Fruit fly (Drosophila melanogaster) whole organism, embryonic: ENCODE measurements around the gene CG14903.
A peak's percentile ranks its signal among the peaks of the same experiment; 100 is the strongest.

Source experiments
- Atf-2 ChIP-seq: fragments of 200-800 bp; sonication (Bioruptor generic); optimal IDR thresholded peaks from 2 replicates; lab custom pipeline; 2016; ENCODE audit warnings: missing biosample characterization, missing genetic modification characterization
- B-H1 ChIP-seq: fragments of 200-800 bp; sonication (Bioruptor generic); IDR thresholded peaks from 3 replicates; pipeline ENCODE4 v1.3.6; 2022; ENCODE audit warnings: missing biosample characterization, missing genetic modification characterization
- Blimp-1 ChIP-seq: fragments of 200-800 bp; sonication (Bioruptor generic); optimal IDR thresholded peaks from 3 replicates; lab custom pipeline; 2018; ENCODE audit warnings: missing biosample characterization, missing genetic modification characterization, mild to moderate bottlenecking, moderate library complexity, missing genetic modification reagents
- CG12219 ChIP-seq: fragments of 200-800 bp; sonication (Bioruptor generic); optimal IDR thresholded peaks from 3 replicates; lab custom pipeline; 2018; ENCODE audit warnings: missing biosample characterization, mild to moderate bottlenecking, missing genetic modification characterization
- CG13624 ChIP-seq: fragments of 200-800 bp; sonication (Bioruptor generic); optimal IDR thresholded peaks from 2 replicates; lab custom pipeline; 2016; ENCODE audit warnings: missing biosample characterization, missing genetic modification characterization
- CG1603 ChIP-seq: fragments of 200-800 bp; sonication (Bioruptor generic); optimal IDR thresholded peaks from 2 replicates; lab custom pipeline; 2019; ENCODE audit warnings: missing biosample characterization, mild to moderate bottlenecking, missing genetic modification characterization, moderate library complexity
- CG17328 ChIP-seq: fragments of 200-800 bp; sonication (Bioruptor generic); IDR thresholded peaks from 2 replicates; pipeline ENCODE4 v1.3.6; 2022; ENCODE audit warnings: missing biosample characterization, missing genetic modification characterization
- CG17568 ChIP-seq: fragments of 200-800 bp; sonication (Bioruptor generic); optimal IDR thresholded peaks from 2 replicates; lab custom pipeline; 2018; ENCODE audit warnings: missing biosample characterization, mild to moderate bottlenecking, missing genetic modification characterization, moderate library complexity
- CG3995 ChIP-seq: fragments of 200-800 bp; sonication (Bioruptor generic); optimal IDR thresholded peaks from 3 replicates; lab custom pipeline; 2016; ENCODE audit warnings: missing biosample characterization, missing genetic modification characterization
- CG4360 ChIP-seq: fragments of 200-800 bp; sonication (Bioruptor generic); IDR thresholded peaks from 2 replicates; pipeline ENCODE4 v1.3.6; 2022; ENCODE audit warnings: missing biosample characterization, missing genetic modification characterization
- CG6654 ChIP-seq: fragments of 200-800 bp; sonication (Bioruptor generic); optimal IDR thresholded peaks from 2 replicates; lab custom pipeline; 2017; ENCODE audit warnings: missing biosample characterization, mild to moderate bottlenecking, missing genetic modification characterization
- CG6854 ChIP-seq: fragments of 200-800 bp; sonication (Bioruptor generic); optimal IDR thresholded peaks from 3 replicates; lab custom pipeline; 2017; ENCODE audit warnings: missing biosample characterization, mild to moderate bottlenecking, missing genetic modification characterization
- CG7786 ChIP-seq: fragments of 200-800 bp; sonication (Bioruptor generic); optimal IDR thresholded peaks from 2 replicates; lab custom pipeline; 2016; ENCODE audit warnings: missing biosample characterization, missing genetic modification characterization
- CG8765 ChIP-seq: fragments of 200-800 bp; sonication (Bioruptor generic); IDR thresholded peaks from 2 replicates; pipeline ENCODE4 v1.3.6; 2022; ENCODE audit warnings: missing biosample characterization, missing genetic modification characterization
- CG9215 ChIP-seq: fragments of 200-800 bp; sonication (Bioruptor generic); IDR thresholded peaks from 2 replicates; pipeline ENCODE4 v1.3.6; 2022; ENCODE audit warnings: missing biosample characterization, missing genetic modification characterization
- CG9932 ChIP-seq: fragments of 200-800 bp; sonication (Bioruptor generic); IDR thresholded peaks from 2 replicates; pipeline ENCODE4 v1.3.6; 2022; ENCODE audit warnings: missing biosample characterization, missing genetic modification characterization
- CoRest ChIP-seq: fragments of 200-800 bp; sonication (Bioruptor generic); optimal IDR thresholded peaks from 3 replicates; lab custom pipeline; 2018; ENCODE audit warnings: missing biosample characterization, mild to moderate bottlenecking, missing genetic modification characterization, moderate library complexity
- Dad ChIP-seq: fragments of 200-800 bp; sonication (Bioruptor generic); optimal IDR thresholded peaks from 3 replicates; lab custom pipeline; 2016; ENCODE audit warnings: missing biosample characterization, missing genetic modification characterization
- Dip2 ChIP-seq: fragments of 200-800 bp; sonication (Bioruptor generic); IDR thresholded peaks from 2 replicates; pipeline ENCODE4 v1.3.6; 2022; ENCODE audit warnings: missing biosample characterization, missing genetic modification characterization
- Doc2 ChIP-seq: fragments of 200-800 bp; sonication (Bioruptor generic); IDR thresholded peaks from 2 replicates; pipeline ENCODE4 v1.3.6; 2022; ENCODE audit warnings: missing biosample characterization, missing genetic modification characterization
- Dp ChIP-seq: fragments of 200-800 bp; sonication (Bioruptor generic); optimal IDR thresholded peaks from 2 replicates; lab custom pipeline; 2018; ENCODE audit warnings: missing biosample characterization, mild to moderate bottlenecking, missing genetic modification characterization, moderate library complexity
- Ets65A ChIP-seq: fragments of 200-800 bp; sonication (Bioruptor generic); peaks from one replicate; lab custom pipeline; 2016; ENCODE audit warnings: missing biosample characterization, missing genetic modification characterization
- H2.0 ChIP-seq: fragments of 200-800 bp; sonication (Bioruptor generic); IDR thresholded peaks from 2 replicates; pipeline ENCODE4 v1.3.6; 2022; ENCODE audit warnings: missing biosample characterization, missing genetic modification characterization
- Hmx ChIP-seq: fragments of 200-800 bp; sonication (Bioruptor generic); optimal IDR thresholded peaks from 2 replicates; lab custom pipeline; 2016; ENCODE audit warnings: missing biosample characterization, missing genetic modification characterization
- Hr39 ChIP-seq: fragments of >200 bp; optimal IDR thresholded peaks from 2 replicates; lab custom pipeline; 2017
- Mad ChIP-seq: fragments of 200-800 bp; sonication (Bioruptor generic); optimal IDR thresholded peaks from 2 replicates; lab custom pipeline; 2016; ENCODE audit warnings: missing biosample characterization, missing genetic modification characterization
- Meics ChIP-seq: fragments of 200-800 bp; sonication (Bioruptor generic); optimal IDR thresholded peaks from 2 replicates; lab custom pipeline; 2017; ENCODE audit warnings: missing biosample characterization, mild to moderate bottlenecking, missing genetic modification characterization
- Mes4 ChIP-seq: fragments of 200-800 bp; sonication (Bioruptor generic); optimal IDR thresholded peaks from 2 replicates; lab custom pipeline; 2016; ENCODE audit warnings: missing biosample characterization, missing genetic modification characterization
- Nf-YC ChIP-seq: fragments of 200-800 bp; optimal IDR thresholded peaks from 3 replicates; lab custom pipeline; 2019; ENCODE audit warnings: missing biosample characterization, mild to moderate bottlenecking, missing genetic modification characterization, moderate library complexity
- Oaz ChIP-seq: fragments of 200-800 bp; sonication (Bioruptor generic); IDR thresholded peaks from 2 replicates; pipeline ENCODE4 v1.3.6; 2022; ENCODE audit warnings: missing biosample characterization, missing genetic modification characterization
- Optix ChIP-seq: fragments of 200-800 bp; sonication (Bioruptor generic); IDR thresholded peaks from 3 replicates; pipeline ENCODE4 v1.3.6; 2022; ENCODE audit warnings: missing biosample characterization, missing genetic modification characterization
- Pdp1 ChIP-seq, 2 experiments: fragments of 200-800 bp; sonication (Bioruptor generic); optimal IDR thresholded peaks; 3 replicates each; lab custom pipeline; 2016; ENCODE audit warnings: missing biosample characterization in 2 of 2, missing genetic modification characterization in 2 of 2, mild to moderate bottlenecking in 1 of 2, moderate library complexity in 1 of 2
- Sox102F ChIP-seq: fragments of 200-800 bp; sonication (Bioruptor generic); optimal IDR thresholded peaks from 2 replicates; lab custom pipeline; 2018; ENCODE audit warnings: missing biosample characterization, mild to moderate bottlenecking, missing genetic modification characterization, moderate library complexity
- Vsx1 ChIP-seq: fragments of 200-800 bp; sonication (Bioruptor generic); optimal IDR thresholded peaks from 2 replicates; lab custom pipeline; 2017; ENCODE audit warnings: missing biosample characterization, mild to moderate bottlenecking, missing genetic modification characterization, missing genetic modification reagents
- bcd ChIP-seq: fragments of 200-800 bp; sonication (Bioruptor generic); optimal IDR thresholded peaks from 2 replicates; lab custom pipeline; 2017; ENCODE audit warnings: missing biosample characterization, mild to moderate bottlenecking, missing genetic modification characterization
- crp ChIP-seq, 2 experiments: fragments of 200-800 bp; sonication (Bioruptor generic); optimal IDR thresholded peaks; 2 replicates in 1 of 2; 3 replicates in 1 of 2; lab custom pipeline; 2017; ENCODE audit warnings: missing biosample characterization in 2 of 2, missing genetic modification characterization in 2 of 2, mild to moderate bottlenecking in 1 of 2, moderate library complexity in 1 of 2
- da ChIP-seq: fragments of 200-800 bp; sonication (Bioruptor generic); optimal IDR thresholded peaks from 2 replicates; lab custom pipeline; 2016; ENCODE audit warnings: missing biosample characterization, missing genetic modification characterization
- dan ChIP-seq: fragments of 200-800 bp; sonication (Bioruptor generic); IDR thresholded peaks from 2 replicates; pipeline ENCODE4 v1.3.6; 2022; ENCODE audit warnings: missing biosample characterization, missing genetic modification characterization
- fru ChIP-seq: fragments of >200 bp; optimal IDR thresholded peaks from 2 replicates; lab custom pipeline; 2017
- fu2 ChIP-seq: fragments of 200-800 bp; sonication (Bioruptor generic); optimal IDR thresholded peaks from 2 replicates; lab custom pipeline; 2016; ENCODE audit warnings: missing biosample characterization, missing genetic modification characterization
- ind ChIP-seq: fragments of 200-800 bp; sonication (Bioruptor generic); optimal IDR thresholded peaks from 3 replicates; lab custom pipeline; 2016; ENCODE audit warnings: missing biosample characterization, missing genetic modification characterization
- jing ChIP-seq: fragments of 200-800 bp; sonication (Bioruptor generic); optimal IDR thresholded peaks from 2 replicates; lab custom pipeline; 2018; ENCODE audit warnings: missing biosample characterization, mild to moderate bottlenecking, missing genetic modification characterization
- kni ChIP-seq: fragments of 200-800 bp; sonication (Bioruptor generic); optimal IDR thresholded peaks from 3 replicates; lab custom pipeline; 2017; ENCODE audit warnings: mild to moderate bottlenecking, missing biosample characterization, missing genetic modification reagents, missing genetic modification characterization
- lov ChIP-seq, 2 experiments: fragments of 200-800 bp in 1 of 2; fragments of >200 bp in 1 of 2; sonication (Bioruptor generic) in 1 of 2; IDR thresholded peaks in 1 of 2; optimal IDR thresholded peaks in 1 of 2; 2 replicates in 1 of 2; 3 replicates in 1 of 2; pipeline versions ENCODE4 v1.3.6 to Lab custom; 2017 to 2022; ENCODE audit warnings: missing biosample characterization in 1 of 2, missing genetic modification characterization in 1 of 2
- luna ChIP-seq: fragments of 200-800 bp; sonication (Bioruptor generic); optimal IDR thresholded peaks from 2 replicates; lab custom pipeline; 2016; ENCODE audit warnings: missing biosample characterization, missing genetic modification characterization
- maf-S ChIP-seq: fragments of 200-800 bp; sonication (Bioruptor generic); optimal IDR thresholded peaks from 2 replicates; lab custom pipeline; 2016; ENCODE audit warnings: missing biosample characterization, missing genetic modification characterization
- pita ChIP-seq: fragments of 200-800 bp; sonication (Bioruptor generic); optimal IDR thresholded peaks from 2 replicates; lab custom pipeline; 2017; ENCODE audit warnings: missing biosample characterization, mild to moderate bottlenecking, missing genetic modification characterization
- pzg ChIP-seq: fragments of 200-800 bp; sonication (Bioruptor generic); optimal IDR thresholded peaks from 3 replicates; lab custom pipeline; 2018; ENCODE audit warnings: missing biosample characterization, mild to moderate bottlenecking, missing genetic modification characterization, moderate library complexity
- sens-2 ChIP-seq: fragments of 200-800 bp; sonication (Bioruptor generic); IDR thresholded peaks from 2 replicates; pipeline ENCODE4 v1.3.6; 2022; ENCODE audit warnings: missing biosample characterization, missing genetic modification characterization
- ssp ChIP-seq: fragments of 200-800 bp; sonication (Bioruptor generic); IDR thresholded peaks from 2 replicates; pipeline ENCODE4 v1.3.6; 2022; ENCODE audit warnings: missing biosample characterization, missing genetic modification characterization
- vfl ChIP-seq: fragments of 200-800 bp; sonication (Bioruptor generic); optimal IDR thresholded peaks from 2 replicates; lab custom pipeline; 2016; ENCODE audit warnings: missing biosample characterization, missing genetic modification characterization

The CG14903 gene

DNA sequence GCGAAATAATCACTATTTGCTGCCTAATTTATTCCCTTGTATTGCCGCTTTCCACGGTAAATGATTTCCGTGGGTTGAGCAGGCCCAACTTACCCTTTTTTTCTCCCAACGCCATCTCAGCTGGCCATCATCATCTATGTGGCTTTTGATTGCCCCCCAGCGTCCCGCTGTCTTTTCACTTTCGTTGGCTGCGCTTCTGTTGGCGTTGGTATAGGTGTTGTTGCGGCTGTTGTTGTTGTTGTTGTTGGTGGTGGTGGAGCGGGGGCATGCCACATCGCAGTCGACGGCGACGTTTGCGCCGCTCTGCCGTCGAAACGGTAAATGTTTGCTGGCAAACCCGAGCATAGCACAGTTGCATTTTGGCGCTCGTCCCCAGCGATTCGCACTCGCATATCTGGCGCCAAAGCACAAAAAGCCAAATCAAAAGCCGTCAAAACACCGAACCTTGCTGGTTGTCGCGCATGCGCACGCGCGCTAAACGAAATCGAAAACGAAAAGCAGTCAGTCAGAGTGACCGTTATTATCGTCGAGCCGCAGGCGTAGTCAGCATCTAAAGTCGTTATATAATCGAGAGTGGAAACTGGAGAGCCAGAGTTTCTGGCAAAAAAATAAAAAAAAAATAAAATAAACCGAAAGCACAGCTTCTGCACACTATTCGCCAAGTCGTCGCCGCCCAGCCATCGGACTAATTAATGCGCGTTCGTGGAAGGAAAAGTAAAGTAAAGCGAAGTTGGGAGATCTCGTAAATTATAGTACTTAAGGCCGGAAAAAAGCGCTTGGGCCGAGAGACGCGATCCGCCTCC, 20.7 kb upstream of the CG14903 start, which contains the start of gene CG14892:
TSS of gene CG14892 (plus strand) at position 359 of the 803 bp plus-strand sequence.
- TF ChIP-seq Blimp-1 (GFP tag; lab: Kevin White, UChicago): peak; percentile 96
- peak; percentile 58 for TF ChIP-seq Ets65A (GFP tag; lab: Kevin White, UChicago)
- no peak for TF ChIP-seq luna (GFP tag; lab: Kevin White, UChicago)
- TF ChIP-seq Mad (GFP tag; lab: Kevin White, UChicago): no peak
- TF ChIP-seq CG12219: no peak
- TF ChIP-seq fru (lab: Kevin White, UChicago): no peak
- TF ChIP-seq CG9215: peak; percentile 22; the same call in 1 of the 2 replicates
- no peak for TF ChIP-seq jing (GFP tag; lab: Kevin White, UChicago)
- no peak for TF ChIP-seq Oaz
- no peak for TF ChIP-seq fu2 (GFP tag; lab: Kevin White, UChicago)
- TF ChIP-seq Vsx1 (GFP tag; lab: Kevin White, UChicago): no peak
- no peak for TF ChIP-seq pita (GFP tag; lab: Kevin White, UChicago)
- TF ChIP-seq bcd: no peak
- no peak for TF ChIP-seq CG3995
- TF ChIP-seq CG13624 (GFP tag; lab: Kevin White, UChicago): no peak
- no peak for TF ChIP-seq Doc2 (GFP tag; lab: Robert Waterston, UW)
- no peak for TF ChIP-seq kni
- TF ChIP-seq Nf-YC: no peak
- TF ChIP-seq da: no peak
- peak; percentile 94 for TF ChIP-seq Hr39
- TF ChIP-seq CG9932 (GFP tag; lab: Robert Waterston, UW): 0 out of 2 replicates have a peak, but pooled peaks have one; percentile 11
- TF ChIP-seq ssp (GFP tag; lab: Robert Waterston, UW): no peak
- TF ChIP-seq sens-2: no peak
- TF ChIP-seq ind (GFP tag; lab: Kevin White, UChicago): no peak
- TF ChIP-seq CG17328 (GFP tag; lab: Robert Waterston, UW): no peak
- TF ChIP-seq Pdp1 (GFP tag; optimal IDR thresholded peaks at IDR 0.05; lab: Kevin White, UChicago): peak in 1 of 2 experiments; percentile 82
- TF ChIP-seq Sox102F (GFP tag; lab: Kevin White, UChicago): no peak
- TF ChIP-seq maf-S (GFP tag; lab: Kevin White, UChicago): no peak
- no peak for TF ChIP-seq Dad (GFP tag; lab: Kevin White, UChicago)
- TF ChIP-seq CoRest (tag; lab: Kevin White, UChicago): no peak
- TF ChIP-seq crp (GFP tag; optimal IDR thresholded peaks at IDR 0.05; lab: Kevin White, UChicago): no peak
- TF ChIP-seq Optix: no peak
- peak; percentile 78 for TF ChIP-seq CG4360 (GFP tag; lab: Robert Waterston, UW)
- TF ChIP-seq Dip2 (GFP tag; lab: Robert Waterston, UW): no peak
- no peak for TF ChIP-seq H2.0 (GFP tag; lab: Robert Waterston, UW)
- TF ChIP-seq Dp (GFP tag; lab: Kevin White, UChicago): no peak
- TF ChIP-seq CG6854: no peak
- no peak for TF ChIP-seq vfl (GFP tag; lab: Kevin White, UChicago)
- no peak for TF ChIP-seq CG8765
- no peak for TF ChIP-seq dan
- TF ChIP-seq CG7786 (GFP tag; lab: Kevin White, UChicago): no peak
- no peak for TF ChIP-seq pzg
- TF ChIP-seq B-H1 (GFP tag; lab: Robert Waterston, UW): no peak
- no peak for TF ChIP-seq CG6654 (GFP tag; lab: Kevin White, UChicago)
- no peak for TF ChIP-seq Atf-2
- TF ChIP-seq Hmx (GFP tag; lab: Kevin White, UChicago): no peak
- no peak for TF ChIP-seq Mes4 (GFP tag; lab: Kevin White, UChicago)
- no peak for TF ChIP-seq CG1603 (tag; lab: Kevin White, UChicago)
- no peak for TF ChIP-seq CG17568 (GFP tag; lab: Kevin White, UChicago)
- no peak for TF ChIP-seq lov (optimal IDR thresholded peaks at IDR 0.05; lab: Kevin White, UChicago)
- TF ChIP-seq lov (GFP tag; IDR thresholded peaks at IDR 0.05; lab: Robert Waterston, UW): no peak
- no peak for TF ChIP-seq Meics (GFP tag; lab: Kevin White, UChicago)
